Fruit fly (Drosophila melanogaster) whole organism, embryonic: ENCODE measurements around the gene N.

Experiments
- ATbp ChIP-seq: fragments of 200-800 bp; sonication (Bioruptor generic); optimal IDR thresholded peaks from 2 replicates; lab custom pipeline; 2017; ENCODE audit warnings: missing biosample characterization, mild to moderate bottlenecking, missing genetic modification characterization, missing genetic modification reagents
- CG10321 ChIP-seq: fragments of 200-800 bp; sonication (Bioruptor generic); IDR thresholded peaks from 2 replicates; pipeline ENCODE4 v1.3.6; 2022; ENCODE audit warnings: missing biosample characterization, missing genetic modification characterization
- CG10654 ChIP-seq: fragments of 200-800 bp; sonication (Bioruptor generic); optimal IDR thresholded peaks from 2 replicates; lab custom pipeline; 2016; ENCODE audit warnings: missing biosample characterization, missing genetic modification characterization
- CG11504 ChIP-seq: fragments of 200-800 bp; sonication (Bioruptor generic); optimal IDR thresholded peaks from 3 replicates; lab custom pipeline; 2019; ENCODE audit warnings: missing biosample characterization, mild to moderate bottlenecking, missing genetic modification characterization, moderate library complexity
- CG11560 ChIP-seq: fragments of 200-800 bp; sonication (Bioruptor generic); IDR thresholded peaks from 3 replicates; pipeline ENCODE4 v1.3.6; 2022; ENCODE audit warnings: missing biosample characterization, missing genetic modification characterization
- CG12659 ChIP-seq: fragments of 200-800 bp; sonication (Bioruptor generic); optimal IDR thresholded peaks from 3 replicates; lab custom pipeline; 2017; ENCODE audit warnings: mild to moderate bottlenecking, missing biosample characterization, missing genetic modification reagents, missing genetic modification characterization
- CG12744 ChIP-seq: fragments of 200-800 bp; sonication (Bioruptor generic); optimal IDR thresholded peaks from 2 replicates; lab custom pipeline; 2016; ENCODE audit warnings: missing biosample characterization, missing genetic modification characterization
- CG1647 ChIP-seq: fragments of 200-800 bp; sonication (Bioruptor generic); optimal IDR thresholded peaks from 3 replicates; lab custom pipeline; 2016; ENCODE audit warnings: missing biosample characterization, missing genetic modification characterization
- CG16779 ChIP-seq: fragments of 200-800 bp; sonication (Bioruptor generic); IDR thresholded peaks from 2 replicates; pipeline ENCODE4 v1.3.6; 2022; ENCODE audit warnings: missing biosample characterization, missing genetic modification characterization
- CG17359 ChIP-seq: fragments of 200-800 bp; sonication (Bioruptor generic); optimal IDR thresholded peaks from 3 replicates; lab custom pipeline; 2018; ENCODE audit warnings: missing biosample characterization, mild to moderate bottlenecking, missing genetic modification characterization, moderate library complexity
- CG18764 ChIP-seq: fragments of 200-800 bp; sonication (Bioruptor generic); optimal IDR thresholded peaks from 3 replicates; lab custom pipeline; 2016; ENCODE audit warnings: missing biosample characterization, missing genetic modification characterization
- CG31224 ChIP-seq: fragments of 200-800 bp; sonication (Bioruptor generic); IDR thresholded peaks from 2 replicates; pipeline ENCODE4 v1.3.6; 2022; ENCODE audit warnings: missing biosample characterization, missing genetic modification characterization
- CG42726 ChIP-seq: fragments of 200-800 bp; sonication (Bioruptor generic); IDR thresholded peaks from 2 replicates; pipeline ENCODE4 v1.3.6; 2022; ENCODE audit warnings: missing biosample characterization, missing genetic modification characterization; ENCODE audit not compliant: partially characterized antibody
- CG4360 ChIP-seq: fragments of 200-800 bp; sonication (Bioruptor generic); IDR thresholded peaks from 2 replicates; pipeline ENCODE4 v1.3.6; 2022; ENCODE audit warnings: missing biosample characterization, missing genetic modification characterization
- CG6654 ChIP-seq: fragments of 200-800 bp; sonication (Bioruptor generic); optimal IDR thresholded peaks from 2 replicates; lab custom pipeline; 2017; ENCODE audit warnings: missing biosample characterization, mild to moderate bottlenecking, missing genetic modification characterization
- CG7556 ChIP-seq: fragments of 200-800 bp; sonication (Bioruptor generic); optimal IDR thresholded peaks from 2 replicates; lab custom pipeline; 2017; ENCODE audit warnings: missing biosample characterization, mild to moderate bottlenecking, missing genetic modification characterization
- CG8478 ChIP-seq: fragments of >200 bp; optimal IDR thresholded peaks from 2 replicates; lab custom pipeline; 2018
- CG8765 ChIP-seq: fragments of 200-800 bp; sonication (Bioruptor generic); IDR thresholded peaks from 2 replicates; pipeline ENCODE4 v1.3.6; 2022; ENCODE audit warnings: missing biosample characterization, missing genetic modification characterization
- CG9437 ChIP-seq: fragments of 200-800 bp; sonication (Bioruptor generic); optimal IDR thresholded peaks from 2 replicates; lab custom pipeline; 2018; ENCODE audit warnings: missing biosample characterization, mild to moderate bottlenecking, missing genetic modification characterization
- Deaf1 ChIP-seq: fragments of 200-800 bp; optimal IDR thresholded peaks from 3 replicates; lab custom pipeline; 2019; ENCODE audit warnings: missing biosample characterization, mild to moderate bottlenecking, missing genetic modification characterization, moderate library complexity
- Dek ChIP-seq: fragments of 200-800 bp; sonication (Bioruptor generic); optimal IDR thresholded peaks from 3 replicates; lab custom pipeline; 2019; ENCODE audit warnings: missing biosample characterization, mild to moderate bottlenecking, missing genetic modification characterization, moderate library complexity
- Doc3 ChIP-seq: fragments of 200-800 bp; sonication (Bioruptor generic); IDR thresholded peaks from 3 replicates; pipeline ENCODE4 v1.3.6; 2022; ENCODE audit warnings: missing biosample characterization, missing genetic modification characterization; ENCODE audit not compliant: partially characterized antibody
- Dp ChIP-seq: fragments of 200-800 bp; sonication (Bioruptor generic); optimal IDR thresholded peaks from 2 replicates; lab custom pipeline; 2018; ENCODE audit warnings: missing biosample characterization, mild to moderate bottlenecking, missing genetic modification characterization, moderate library complexity
- Fer3 ChIP-seq: fragments of 200-800 bp; sonication (Bioruptor generic); optimal IDR thresholded peaks from 2 replicates; lab custom pipeline; 2018; ENCODE audit warnings: missing biosample characterization, mild to moderate bottlenecking, missing genetic modification characterization, moderate library complexity
- Hr51 ChIP-seq, 2 experiments: fragments of 200-800 bp; sonication (Bioruptor generic); optimal IDR thresholded peaks; 2 replicates in 1 of 2; 3 replicates in 1 of 2; lab custom pipeline; 2016 to 2018; ENCODE audit warnings: missing biosample characterization in 2 of 2, missing genetic modification characterization in 2 of 2, mild to moderate bottlenecking in 1 of 2, moderate library complexity in 1 of 2
- MESR4 ChIP-seq: fragments of 200-800 bp; sonication (Bioruptor generic); optimal IDR thresholded peaks from 2 replicates; lab custom pipeline; 2018; ENCODE audit warnings: missing biosample characterization, mild to moderate bottlenecking, missing genetic modification characterization, moderate library complexity
- Mes4 ChIP-seq: fragments of 200-800 bp; sonication (Bioruptor generic); optimal IDR thresholded peaks from 2 replicates; lab custom pipeline; 2016; ENCODE audit warnings: missing biosample characterization, missing genetic modification characterization
- NC2β ChIP-seq: fragments of 200-800 bp; sonication (Bioruptor generic); optimal IDR thresholded peaks from 2 replicates; lab custom pipeline; 2016; ENCODE audit warnings: missing biosample characterization, missing genetic modification characterization
- NFAT ChIP-seq: fragments of 200-800 bp; sonication (Bioruptor generic); IDR thresholded peaks from 2 replicates; pipeline ENCODE4 v1.3.6; 2022; ENCODE audit warnings: missing biosample characterization, missing genetic modification characterization
- Nf-YA ChIP-seq: fragments of 200-800 bp; sonication (Bioruptor generic); IDR thresholded peaks from 2 replicates; pipeline ENCODE4 v1.3.6; 2022; ENCODE audit warnings: missing biosample characterization, missing genetic modification characterization
- Spps ChIP-seq: fragments of 200-800 bp; sonication (Bioruptor generic); optimal IDR thresholded peaks from 2 replicates; lab custom pipeline; 2018; ENCODE audit warnings: missing biosample characterization, mild to moderate bottlenecking, missing genetic modification characterization
- Trl ChIP-seq, 3 experiments: fragments of >200 bp in 2 of 3; fragments of 200-800 bp in 1 of 3; sonication (Bioruptor generic) in 1 of 3; optimal IDR thresholded peaks; 2 replicates in 1 of 3; 3 replicates in 2 of 3; lab custom pipeline; 2016 to 2017; ENCODE audit warnings: missing biosample characterization in 1 of 3, missing genetic modification characterization in 1 of 3
- bowl ChIP-seq: fragments of 200-800 bp; sonication (Bioruptor generic); IDR thresholded peaks from 2 replicates; pipeline ENCODE4 v1.3.6; 2022; ENCODE audit warnings: missing biosample characterization, missing genetic modification characterization
- caup ChIP-seq: fragments of 200-800 bp; sonication (Bioruptor generic); optimal IDR thresholded peaks from 3 replicates; lab custom pipeline; 2017; ENCODE audit warnings: missing biosample characterization, mild to moderate bottlenecking, missing genetic modification characterization, moderate library complexity; ENCODE audit not compliant: severe bottlenecking
- chinmo ChIP-seq: fragments of 200-800 bp; sonication (Bioruptor generic); IDR thresholded peaks from 4 replicates; pipeline ENCODE4 v1.3.6; 2022; ENCODE audit warnings: missing biosample characterization, missing genetic modification characterization; ENCODE audit not compliant: partially characterized antibody
- corto ChIP-seq: fragments of 200-800 bp; sonication (Bioruptor generic); optimal IDR thresholded peaks from 2 replicates; lab custom pipeline; 2016; ENCODE audit warnings: missing biosample characterization, mild to moderate bottlenecking, missing genetic modification characterization, moderate library complexity
- disco-r ChIP-seq: fragments of 200-800 bp; sonication (Bioruptor generic); optimal IDR thresholded peaks from 2 replicates; lab custom pipeline; 2016; ENCODE audit warnings: missing biosample characterization, missing genetic modification characterization
- ftz-f1 ChIP-seq: fragments of 200-800 bp; sonication (Bioruptor generic); optimal IDR thresholded peaks from 2 replicates; lab custom pipeline; 2016; ENCODE audit warnings: missing biosample characterization, missing genetic modification characterization
- hth ChIP-seq: fragments of >200 bp; optimal IDR thresholded peaks from 2 replicates; lab custom pipeline; 2017; ENCODE audit warnings: inconsistent platforms
- lov ChIP-seq, 2 experiments: fragments of 200-800 bp in 1 of 2; fragments of >200 bp in 1 of 2; sonication (Bioruptor generic) in 1 of 2; IDR thresholded peaks in 1 of 2; optimal IDR thresholded peaks in 1 of 2; 2 replicates in 1 of 2; 3 replicates in 1 of 2; pipeline versions ENCODE4 v1.3.6 to Lab custom; 2017 to 2022; ENCODE audit warnings: missing biosample characterization in 1 of 2, missing genetic modification characterization in 1 of 2
- phol ChIP-seq: fragments of 200-800 bp; sonication (Bioruptor generic); optimal IDR thresholded peaks from 3 replicates; lab custom pipeline; 2018; ENCODE audit warnings: missing biosample characterization, mild to moderate bottlenecking, missing genetic modification characterization, moderate library complexity
- prd ChIP-seq, 3 experiments: fragments of >200 bp in 2 of 3; fragments of 200-800 bp in 1 of 3; sonication (Bioruptor generic) in 1 of 3; optimal IDR thresholded peaks in 2 of 3; IDR thresholded peaks in 1 of 3; 2 replicates in 2 of 3; 3 replicates in 1 of 3; pipeline versions ENCODE4 v1.3.6 to Lab custom; 2017 to 2022; ENCODE audit warnings: missing biosample characterization in 1 of 3, missing genetic modification characterization in 1 of 3
- ranshi ChIP-seq: fragments of 200-800 bp; sonication (Bioruptor generic); IDR thresholded peaks from 2 replicates; pipeline ENCODE4 v1.3.6; 2022; ENCODE audit warnings: missing biosample characterization, missing genetic modification characterization
- run ChIP-seq: fragments of 200-800 bp; sonication (Bioruptor generic); optimal IDR thresholded peaks from 3 replicates; lab custom pipeline; 2018; ENCODE audit warnings: missing biosample characterization, mild to moderate bottlenecking, missing genetic modification characterization
- sd ChIP-seq: fragments of 200-800 bp; sonication (Bioruptor generic); optimal IDR thresholded peaks from 3 replicates; lab custom pipeline; 2018; ENCODE audit warnings: missing biosample characterization, mild to moderate bottlenecking, missing genetic modification characterization, moderate library complexity
- shn ChIP-seq: fragments of 200-800 bp; sonication (Bioruptor generic); optimal IDR thresholded peaks from 3 replicates; lab custom pipeline; 2016; ENCODE audit warnings: missing biosample characterization, missing genetic modification characterization
- trem ChIP-seq: fragments of 200-800 bp; optimal IDR thresholded peaks from 3 replicates; lab custom pipeline; 2019; ENCODE audit warnings: missing biosample characterization, mild to moderate bottlenecking, missing genetic modification characterization, moderate library complexity
- usp ChIP-seq: fragments of >200 bp; optimal IDR thresholded peaks from 2 replicates; lab custom pipeline; 2017; ENCODE audit warnings: missing biosample characterization, missing genetic modification characterization

N gene

dm6 chrX:3143235-3144030 lies 8.8 kb downstream of the N start (continued):
- no peak for TF ChIP-seq run (tag; lab: Kevin White, UChicago)
- TF ChIP-seq CG6654, result no peak
- no peak for TF ChIP-seq ATbp
- TF ChIP-seq phol (tag; lab: Kevin White, UChicago), result no peak
- TF ChIP-seq sd (tag; lab: Kevin White, UChicago), result peak; percentile 71
- TF ChIP-seq hth (lab: Kevin White, UChicago), result no peak
- TF ChIP-seq CG17359 (tag; lab: Kevin White, UChicago), result peak; percentile 24
- TF ChIP-seq CG8478 (lab: Kevin White, UChicago), result no peak
- TF ChIP-seq CG18764 (GFP tag; lab: Kevin White, UChicago), result no peak
- no peak for TF ChIP-seq shn
- TF ChIP-seq CG10654, result no peak
- no peak for TF ChIP-seq Dp
- TF ChIP-seq prd (optimal IDR thresholded peaks at IDR 0.05; lab: Kevin White, UChicago), result no peak
- no peak for TF ChIP-seq prd (GFP tag; IDR thresholded peaks at IDR 0.05; lab: Robert Waterston, UW)
- TF ChIP-seq CG12744 (GFP tag; lab: Kevin White, UChicago), result no peak
- no peak for TF ChIP-seq Hr51 (GFP tag; optimal IDR thresholded peaks at IDR 0.05; lab: Kevin White, UChicago)
- TF ChIP-seq CG9437 (GFP tag; lab: Kevin White, UChicago), result no peak
- TF ChIP-seq chinmo (GFP tag; lab: Robert Waterston, UW), result 0 out of 4 replicates have a peak, but pooled peaks have one; percentile 31
- TF ChIP-seq CG7556, result no peak
- no peak for TF ChIP-seq MESR4 (GFP tag; lab: Kevin White, UChicago)
- TF ChIP-seq CG42726 (GFP tag; lab: Robert Waterston, UW), result no peak
- TF ChIP-seq Trl (optimal IDR thresholded peaks at IDR 0.05; lab: Kevin White, UChicago), result peak in 1 of 2 experiments; percentile 25
- TF ChIP-seq Trl (GFP tag; optimal IDR thresholded peaks at IDR 0.05; lab: Kevin White, UChicago), result no peak
- TF ChIP-seq CG11504 (tag; lab: Kevin White, UChicago), result peak; percentile 30
- no peak for TF ChIP-seq CG16779 (GFP tag; lab: Robert Waterston, UW)
- no peak for TF ChIP-seq caup (GFP tag; lab: Kevin White, UChicago)
- no peak for TF ChIP-seq ftz-f1 (GFP tag; lab: Kevin White, UChicago)
- TF ChIP-seq CG11560 (tag; lab: Robert Waterston, UW), result no peak
- TF ChIP-seq lov (optimal IDR thresholded peaks at IDR 0.05; lab: Kevin White, UChicago), result no peak
- no peak for TF ChIP-seq lov (GFP tag; IDR thresholded peaks at IDR 0.05; lab: Robert Waterston, UW)
- TF ChIP-seq CG4360 (GFP tag; lab: Robert Waterston, UW), result no peak
- no peak for TF ChIP-seq usp
- TF ChIP-seq trem (tag; lab: Kevin White, UChicago), result no peak
- TF ChIP-seq CG1647 (GFP tag; lab: Kevin White, UChicago), result no peak
- no peak for TF ChIP-seq corto
- TF ChIP-seq Fer3 (tag; lab: Kevin White, UChicago), result no peak
- TF ChIP-seq Doc3 (GFP tag; lab: Robert Waterston, UW), result no peak
- TF ChIP-seq Spps, result no peak
- TF ChIP-seq NC2β (GFP tag; lab: Kevin White, UChicago), result no peak
- no peak for TF ChIP-seq disco-r (GFP tag; lab: Kevin White, UChicago)
- TF ChIP-seq bowl (GFP tag; lab: Robert Waterston, UW), result no peak
- TF ChIP-seq Mes4 (GFP tag; lab: Kevin White, UChicago), result no peak
- TF ChIP-seq CG31224 (GFP tag; lab: Robert Waterston, UW), result no peak
- TF ChIP-seq CG12659 (GFP tag; lab: Kevin White, UChicago), result no peak
- peak; percentile 46; the same call in 1 of the 2 replicates for TF ChIP-seq CG10321
- TF ChIP-seq NFAT (GFP tag; lab: Robert Waterston, UW), result no peak
- TF ChIP-seq Dek, result no peak
- TF ChIP-seq Nf-YA, result no peak
- no peak for TF ChIP-seq CG8765 (GFP tag; lab: Robert Waterston, UW)
- no peak for TF ChIP-seq ranshi
- peak; percentile 70 for TF ChIP-seq Deaf1 (tag; lab: Kevin White, UChicago)
